Worm (Caenorhabditis elegans): ENCODE results near the gene F22E5.12.
"Not testable (repeated sequence)": the region's sequence is repeated elsewhere in the genome, so short reads cannot be mapped to it uniquely, and the experiment has no call there.

ce11 chrII:2600176-2600575 is 46.5 kb downstream of the F22E5.12 start, which contains the start of gene F33H12.1:
- TF ChIP-seq nhr-28, elt-2, nhr-11, ceh-82, pha-4, unc-39, nhr-67, nhr-76 (tag; optimal IDR thresholded peaks at IDR 0.05): not testable (repeated sequence)

All from whole organism, L3 larva.